Fruit fly (Drosophila melanogaster): ENCODE data around the gene TotF.

TotF gene

DNA sequence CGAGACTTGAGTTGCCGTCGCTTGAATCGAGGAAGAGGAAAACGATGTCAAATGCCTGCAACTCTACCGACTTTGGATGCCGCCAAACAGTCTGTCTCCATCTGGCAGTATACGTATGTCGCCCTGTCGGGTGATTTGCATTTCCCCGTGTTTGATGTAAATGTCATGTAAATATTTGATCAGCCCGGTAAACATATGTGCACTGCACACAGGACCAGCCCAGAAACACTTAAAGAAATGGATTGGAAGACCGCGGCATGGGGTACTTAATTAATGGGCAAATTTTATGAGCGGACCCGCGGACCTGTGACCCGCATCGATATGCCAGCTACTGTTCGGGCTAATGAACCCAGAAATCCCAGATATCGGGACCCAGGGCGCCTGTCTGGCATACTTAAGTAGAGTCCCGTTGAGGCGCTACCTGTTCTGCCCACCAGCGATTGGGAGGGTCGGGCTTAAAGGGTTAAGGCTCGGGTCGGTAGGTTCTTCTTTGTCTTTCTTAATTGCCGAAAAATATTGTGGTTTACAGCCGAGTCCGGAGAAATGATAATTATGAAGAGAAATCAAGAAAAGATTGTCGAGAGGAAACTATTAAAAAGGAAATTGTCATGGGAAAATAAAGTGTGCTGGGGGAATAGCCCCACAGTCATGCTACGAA lies 25.8 kb upstream of the TotF start (continued):
- TF ChIP-seq CG12071 (GFP tag; optimal IDR thresholded peaks at IDR 0.05), result peak; percentile 24
- TF ChIP-seq Kr (GFP tag; optimal IDR thresholded peaks at IDR 0.05), result peak; percentile 65
- TF ChIP-seq CG6813 (GFP tag; optimal IDR thresholded peaks at IDR 0.05), result peak; percentile 43
- no peak for TF ChIP-seq bigmax (GFP tag; optimal IDR thresholded peaks at IDR 0.05)
- TF ChIP-seq CG18764 (GFP tag; optimal IDR thresholded peaks at IDR 0.05), result no peak
- TF ChIP-seq Eip74EF (GFP tag; optimal IDR thresholded peaks at IDR 0.05), result no peak
- TF ChIP-seq Abd-B (GFP tag; optimal IDR thresholded peaks at IDR 0.05), result no peak
- no peak for TF ChIP-seq CG2678 (tag; optimal IDR thresholded peaks at IDR 0.05)
- TF ChIP-seq slbo (GFP tag; IDR thresholded peaks at IDR 0.05), result no peak
- TF ChIP-seq CG12769 (tag; optimal IDR thresholded peaks at IDR 0.05), result no peak
- peak; percentile 32 for TF ChIP-seq gcm (GFP tag; optimal IDR thresholded peaks at IDR 0.05)
- no peak for TF ChIP-seq ap (GFP tag; IDR thresholded peaks at IDR 0.05)
- TF ChIP-seq CG5245 (GFP tag; optimal IDR thresholded peaks at IDR 0.05), result no peak
- no peak for TF ChIP-seq Mrtf (GFP tag; IDR thresholded peaks at IDR 0.05)
- no peak for TF ChIP-seq CG8089 (GFP tag; optimal IDR thresholded peaks at IDR 0.05)
- TF ChIP-seq CG15601 (tag; optimal IDR thresholded peaks at IDR 0.05), result no peak
- no peak for TF ChIP-seq ase (GFP tag; IDR thresholded peaks at IDR 0.05)
- no peak for TF ChIP-seq CG18619 (GFP tag; optimal IDR thresholded peaks at IDR 0.05)
- no peak for TF ChIP-seq otp (GFP tag; IDR thresholded peaks at IDR 0.05)
- TF ChIP-seq kni (GFP tag; optimal IDR thresholded peaks at IDR 0.05), result peak; percentile 82
- peak; percentile 10 for TF ChIP-seq CG14710 (tag; optimal IDR thresholded peaks at IDR 0.05)
- no peak for TF ChIP-seq CG13424 (tag; optimal IDR thresholded peaks at IDR 0.05)
- TF ChIP-seq CG15696 (tag; optimal IDR thresholded peaks at IDR 0.05), result peak; percentile 35
- TF ChIP-seq peb (GFP tag; IDR thresholded peaks at IDR 0.05), result no peak
- TF ChIP-seq lab (GFP tag; optimal IDR thresholded peaks at IDR 0.05), result no peak
- no peak for TF ChIP-seq ro (GFP tag; IDR thresholded peaks at IDR 0.05)
- no peak for TF ChIP-seq dmrt99B (tag; optimal IDR thresholded peaks at IDR 0.05)
- no peak for TF ChIP-seq Nf-YC (tag; optimal IDR thresholded peaks at IDR 0.05)
- TF ChIP-seq Dfd (GFP tag; optimal IDR thresholded peaks at IDR 0.05), result no peak
- TF ChIP-seq HLHmδ (GFP tag; optimal IDR thresholded peaks at IDR 0.05), result peak; percentile 88
- no peak for TF ChIP-seq ken (GFP tag; IDR thresholded peaks at IDR 0.05)
- no peak for TF ChIP-seq CG3838 (GFP tag; optimal IDR thresholded peaks at IDR 0.05)
- peak in 1 of 2 experiments; percentile 72 for TF ChIP-seq tll (GFP tag; optimal IDR thresholded peaks at IDR 0.05)
- no peak for TF ChIP-seq lov (optimal IDR thresholded peaks at IDR 0.05)
- TF ChIP-seq lov (GFP tag; IDR thresholded peaks at IDR 0.05), result 0 out of 3 replicates have a peak, but pooled peaks have one; percentile 23
- TF ChIP-seq hbn (GFP tag; IDR thresholded peaks at IDR 0.05; ENCODE audit: partially characterized antibody), result no peak

DNA sequence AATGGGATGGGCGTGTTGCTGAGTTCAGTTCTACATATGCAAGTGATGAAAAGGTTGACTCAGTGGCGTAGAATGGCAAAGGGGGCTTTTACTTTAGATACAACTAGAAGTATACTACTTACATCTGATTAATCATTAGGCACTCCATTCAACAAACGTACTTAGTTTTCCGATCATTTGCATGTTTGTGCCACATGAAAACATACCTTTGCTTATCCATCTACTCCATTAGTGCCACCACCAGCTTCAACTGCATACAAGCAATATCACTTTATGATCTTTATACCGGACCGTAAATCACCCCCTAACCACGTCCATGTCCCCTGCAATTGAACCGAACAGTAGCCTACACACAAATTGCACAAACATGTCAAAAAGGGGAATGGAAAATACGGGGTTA lies 24.0 kb upstream of the TotF start:
- peak; percentile 15 for TF ChIP-seq CG2712 (tag; optimal IDR thresholded peaks at IDR 0.05)
- TF ChIP-seq Drgx (GFP tag; IDR thresholded peaks at IDR 0.05), result peak; percentile 74

Data from whole organism, embryonic.